Worm (Caenorhabditis elegans): ENCODE measurements around the gene chil-10.

DNA sequence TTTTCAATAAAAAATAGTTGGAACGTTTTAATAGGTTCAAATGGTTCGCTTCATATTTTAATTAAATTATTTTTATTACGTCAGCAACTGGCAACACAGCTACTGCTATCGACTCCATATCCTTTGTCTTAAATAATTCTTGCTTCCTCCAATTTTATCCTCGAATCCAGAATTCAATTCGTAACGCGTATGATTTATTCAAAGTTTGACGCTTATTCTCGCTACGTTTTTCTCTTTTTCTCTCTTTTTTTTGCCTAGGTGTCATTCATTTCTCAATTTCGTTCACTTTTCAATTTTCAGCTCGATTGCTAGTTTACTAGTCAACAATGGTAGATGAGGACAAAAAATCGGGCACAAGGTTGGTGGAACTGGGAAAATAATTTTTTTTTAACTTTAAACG is 7.2 kb upstream of the chil-10 start, which contains the start of gene arr-1:
- TF ChIP-seq K09A11.1 (tag; optimal IDR thresholded peaks at IDR 0.05; ENCODE audit: insufficient read depth): no peak
- no peak for TF ChIP-seq hlh-15 (tag; optimal IDR thresholded peaks at IDR 0.05)
- TF ChIP-seq ama-1 (optimal IDR thresholded peaks at IDR 0.05): no peak
- no peak for TF ChIP-seq F13H6.1 (tag; optimal IDR thresholded peaks at IDR 0.05)
- TF ChIP-seq nfya-1 (tag; optimal IDR thresholded peaks at IDR 0.05): no peak
- no peak for TF ChIP-seq elt-2 (tag; optimal IDR thresholded peaks at IDR 0.05)

All from whole organism, late embryonic.